Worm (Caenorhabditis elegans): Measurements from ENCODE around the gene mocs-1.

Gene mocs-1

ce11 chrX:15427931-15428330, 12.7 kb downstream of the mocs-1 start, which contains the start of gene nas-13:
Gene nas-13 (minus strand): TSS chrX:15428253.
- TF ChIP-seq unc-62 (GFP tag; optimal IDR thresholded peaks at IDR 0.05) = no peak

- no peak for TF ChIP-seq unc-62 (GFP tag; optimal IDR thresholded peaks at IDR 0.05)
Observed at ce11 chrX:15423708-15424423, 16.7 kb downstream of the mocs-1 start.

- TF ChIP-seq unc-62 (GFP tag; optimal IDR thresholded peaks at IDR 0.05) = no peak
Observed at ce11 chrX:15420671-15421070, 19.9 kb downstream of the mocs-1 start, which contains the start of gene F39D8.3. Gene F39D8.3 (plus strand): TSS chrX:15420971.

ce11 chrX:15415226-15415625, 25.4 kb downstream of the mocs-1 start, which contains the start of gene pqn-36:
Gene pqn-36 (minus strand): TSS chrX:15415493.
- TF ChIP-seq unc-62 (GFP tag; optimal IDR thresholded peaks at IDR 0.05) = no peak

- no peak for TF ChIP-seq unc-62 (GFP tag; optimal IDR thresholded peaks at IDR 0.05)
Observed at ce11 chrX:15408577-15408976, 32.0 kb downstream of the mocs-1 start.

- no peak for TF ChIP-seq unc-62 (GFP tag; optimal IDR thresholded peaks at IDR 0.05)
Observed at ce11 chrX:15407631-15408030, 33.0 kb downstream of the mocs-1 start, which contains the start of gene psa-3. Gene psa-3 (plus strand): TSS chrX:15407931.

- no peak for TF ChIP-seq unc-62 (GFP tag; optimal IDR thresholded peaks at IDR 0.05)
Observed at ce11 chrX:15395723-15396122, 44.9 kb downstream of the mocs-1 start.

ce11 chrX:15392672-15393071, 47.9 kb downstream of the mocs-1 start:
- TF ChIP-seq unc-62 (GFP tag; optimal IDR thresholded peaks at IDR 0.05) = no peak

- TF ChIP-seq unc-62 (GFP tag; optimal IDR thresholded peaks at IDR 0.05) = no peak
Observed at ce11 chrX:15389853-15390252, 50.7 kb downstream of the mocs-1 start.

ce11 chrX:15388259-15388658, 52.3 kb downstream of the mocs-1 start:
- TF ChIP-seq unc-62 (GFP tag; optimal IDR thresholded peaks at IDR 0.05) = no peak

- no peak for TF ChIP-seq unc-62 (GFP tag; optimal IDR thresholded peaks at IDR 0.05)
Observed at ce11 chrX:15385807-15386349, 54.7 kb downstream of the mocs-1 start.
